Fruit fly (Drosophila melanogaster) whole organism, embryonic: Measurements from ENCODE around the gene TTLL15.

Source experiments
- Antp ChIP-seq: fragments of 200-800 bp; sonication (Bioruptor generic); optimal IDR thresholded peaks from 3 replicates; lab custom pipeline; 2016; ENCODE audit warnings: missing biosample characterization, missing genetic modification characterization
- Asciz ChIP-seq: fragments of 200-800 bp; sonication (Bioruptor generic); optimal IDR thresholded peaks from 2 replicates; lab custom pipeline; 2017; ENCODE audit warnings: missing biosample characterization, mild to moderate bottlenecking, missing genetic modification characterization, missing genetic modification reagents
- Atf-2 ChIP-seq: fragments of 200-800 bp; sonication (Bioruptor generic); optimal IDR thresholded peaks from 2 replicates; lab custom pipeline; 2016; ENCODE audit warnings: missing biosample characterization, missing genetic modification characterization
- Bgb ChIP-seq: fragments of 200-800 bp; sonication (Bioruptor generic); IDR thresholded peaks from 2 replicates; pipeline ENCODE4 v1.3.6; 2022; ENCODE audit warnings: missing biosample characterization, missing genetic modification characterization; ENCODE audit not compliant: partially characterized antibody
- CG10147 ChIP-seq: fragments of 200-800 bp; sonication (Bioruptor generic); optimal IDR thresholded peaks from 2 replicates; lab custom pipeline; 2019; ENCODE audit warnings: missing biosample characterization, mild to moderate bottlenecking, missing genetic modification characterization, moderate library complexity
- CG10366 ChIP-seq: fragments of 200-800 bp; sonication (Bioruptor generic); IDR thresholded peaks from 2 replicates; pipeline ENCODE4 v1.3.6; 2022; ENCODE audit warnings: missing biosample characterization, missing genetic modification characterization
- CG1233 ChIP-seq: fragments of 200-800 bp; sonication (Bioruptor generic); optimal IDR thresholded peaks from 4 replicates; lab custom pipeline; 2018; ENCODE audit warnings: missing biosample characterization, mild to moderate bottlenecking, missing genetic modification characterization
- CG12744 ChIP-seq: fragments of 200-800 bp; sonication (Bioruptor generic); optimal IDR thresholded peaks from 2 replicates; lab custom pipeline; 2016; ENCODE audit warnings: missing biosample characterization, missing genetic modification characterization
- CG14441 ChIP-seq: fragments of 200-800 bp; sonication (Bioruptor generic); IDR thresholded peaks from 2 replicates; pipeline ENCODE4 v1.3.6; 2022; ENCODE audit warnings: missing biosample characterization, missing genetic modification characterization
- CG15269 ChIP-seq: fragments of 200-800 bp; sonication (Bioruptor generic); optimal IDR thresholded peaks from 2 replicates; lab custom pipeline; 2018; ENCODE audit warnings: missing biosample characterization, mild to moderate bottlenecking, missing genetic modification characterization, moderate library complexity
- CG1529 ChIP-seq: fragments of 200-800 bp; sonication (Bioruptor generic); optimal IDR thresholded peaks from 3 replicates; lab custom pipeline; 2018; ENCODE audit warnings: missing biosample characterization, missing genetic modification characterization
- CG16863 ChIP-seq: fragments of 200-800 bp; sonication (Bioruptor generic); optimal IDR thresholded peaks from 3 replicates; lab custom pipeline; 2016; ENCODE audit warnings: missing biosample characterization, missing genetic modification characterization
- CG18011 ChIP-seq: fragments of 200-800 bp; sonication (Bioruptor generic); optimal IDR thresholded peaks from 2 replicates; lab custom pipeline; 2017; ENCODE audit warnings: missing biosample characterization, missing genetic modification characterization, mild to moderate bottlenecking, moderate library complexity, missing genotype
- CG2678 ChIP-seq: fragments of 200-800 bp; sonication (Bioruptor generic); optimal IDR thresholded peaks from 3 replicates; lab custom pipeline; 2019; ENCODE audit warnings: missing biosample characterization, mild to moderate bottlenecking, missing genetic modification characterization, moderate library complexity
- CG2889 ChIP-seq: fragments of 200-800 bp; sonication (Bioruptor generic); IDR thresholded peaks from 3 replicates; pipeline ENCODE4 v1.3.6; 2022; ENCODE audit warnings: missing biosample characterization, missing genetic modification characterization
- CG34224 ChIP-seq: fragments of 200-800 bp; sonication (Bioruptor generic); IDR thresholded peaks from 3 replicates; pipeline ENCODE4 v1.3.6; 2022; ENCODE audit warnings: missing biosample characterization, missing genetic modification characterization; ENCODE audit not compliant: partially characterized antibody
- CG3847 ChIP-seq: fragments of 200-800 bp; sonication (Bioruptor generic); IDR thresholded peaks from 2 replicates; pipeline ENCODE4 v1.3.6; 2022; ENCODE audit warnings: missing biosample characterization, missing genetic modification characterization
- CG4730 ChIP-seq: fragments of 200-800 bp; sonication (Bioruptor generic); IDR thresholded peaks from 2 replicates; pipeline ENCODE4 v1.3.6; 2022; ENCODE audit warnings: missing biosample characterization, missing genetic modification characterization
- CG5953 ChIP-seq: fragments of 200-800 bp; sonication (Bioruptor generic); IDR thresholded peaks from 2 replicates; pipeline ENCODE4 v1.3.6; 2022; ENCODE audit warnings: missing biosample characterization, missing genetic modification characterization
- CG6854 ChIP-seq: fragments of 200-800 bp; sonication (Bioruptor generic); optimal IDR thresholded peaks from 3 replicates; lab custom pipeline; 2017; ENCODE audit warnings: missing biosample characterization, mild to moderate bottlenecking, missing genetic modification characterization
- Chrac-16 ChIP-seq: fragments of 200-800 bp; sonication (Bioruptor generic); optimal IDR thresholded peaks from 3 replicates; lab custom pipeline; 2016; ENCODE audit warnings: missing biosample characterization, missing genetic modification characterization
- Dll ChIP-seq: fragments of 200-800 bp; sonication (Bioruptor generic); IDR thresholded peaks from 4 replicates; pipeline ENCODE4 v1.3.6; 2022; ENCODE audit warnings: missing biosample characterization, missing genetic modification characterization; ENCODE audit not compliant: partially characterized antibody
- E2f1 ChIP-seq: fragments of 200-800 bp; sonication (Bioruptor generic); IDR thresholded peaks from 2 replicates; pipeline ENCODE4 v1.3.6; 2022; ENCODE audit warnings: missing biosample characterization, missing genetic modification characterization
- ERR ChIP-seq: fragments of 200-800 bp; sonication (Bioruptor generic); optimal IDR thresholded peaks from 2 replicates; lab custom pipeline; 2016; ENCODE audit warnings: missing biosample characterization, missing genetic modification characterization
- HHEX ChIP-seq: fragments of 200-800 bp; sonication (Bioruptor generic); optimal IDR thresholded peaks from 3 replicates; lab custom pipeline; 2017; ENCODE audit warnings: missing biosample characterization, mild to moderate bottlenecking, missing genetic modification characterization, missing genetic modification reagents
- MTF-1 ChIP-seq: fragments of 200-800 bp; sonication (Bioruptor generic); optimal IDR thresholded peaks from 2 replicates; lab custom pipeline; 2018; ENCODE audit warnings: missing biosample characterization, mild to moderate bottlenecking, missing genetic modification characterization, borderline replicate concordance
- Mrtf ChIP-seq: fragments of 200-800 bp; sonication (Bioruptor generic); IDR thresholded peaks from 3 replicates; pipeline ENCODE4 v1.3.6; 2022; ENCODE audit warnings: missing biosample characterization, missing genetic modification characterization
- NK7.1 ChIP-seq: fragments of 200-800 bp; sonication (Bioruptor generic); optimal IDR thresholded peaks from 3 replicates; lab custom pipeline; 2016; ENCODE audit warnings: missing biosample characterization, missing genetic modification characterization
- Poxn ChIP-seq: fragments of 200-800 bp; sonication (Bioruptor generic); IDR thresholded peaks from 2 replicates; pipeline ENCODE4 v1.3.6; 2022; ENCODE audit warnings: missing biosample characterization, missing genetic modification characterization
- Rx ChIP-seq: fragments of 200-800 bp; sonication (Bioruptor generic); IDR thresholded peaks from 2 replicates; pipeline ENCODE4 v1.3.6; 2022; ENCODE audit warnings: missing biosample characterization, missing genetic modification characterization
- Side ChIP-seq: fragments of 200-800 bp; sonication (Bioruptor generic); optimal IDR thresholded peaks from 2 replicates; lab custom pipeline; 2016; ENCODE audit warnings: missing biosample characterization, missing genetic modification characterization
- Tbp ChIP-seq: fragments of >200 bp; optimal IDR thresholded peaks from 2 replicates; lab custom pipeline; 2018; ENCODE audit warnings: missing biosample characterization, missing genetic modification characterization
- Xrp1 ChIP-seq: fragments of 200-800 bp; sonication (Bioruptor generic); IDR thresholded peaks from 2 replicates; pipeline ENCODE4 v1.3.6; 2022; ENCODE audit warnings: missing biosample characterization, missing genetic modification characterization
- ato ChIP-seq: fragments of 200-800 bp; sonication (Bioruptor generic); IDR thresholded peaks from 2 replicates; pipeline ENCODE4 v1.3.6; 2022; ENCODE audit warnings: missing biosample characterization, missing genetic modification characterization; ENCODE audit not compliant: partially characterized antibody
- bab2 ChIP-seq: fragments of 200-800 bp; sonication (Bioruptor generic); optimal IDR thresholded peaks from 2 replicates; lab custom pipeline; 2016; ENCODE audit warnings: missing biosample characterization, missing genetic modification characterization
- bigmax ChIP-seq: fragments of 200-800 bp; sonication (Bioruptor generic); optimal IDR thresholded peaks from 2 replicates; lab custom pipeline; 2018; ENCODE audit warnings: missing biosample characterization, mild to moderate bottlenecking, missing genetic modification characterization
- cad ChIP-seq: fragments of >200 bp; optimal IDR thresholded peaks from 2 replicates; lab custom pipeline; 2017; ENCODE audit warnings: missing biosample characterization, missing genetic modification characterization
- gt ChIP-seq: fragments of 200-800 bp; sonication (Bioruptor generic); IDR thresholded peaks from 2 replicates; pipeline ENCODE4 v1.3.6; 2022; ENCODE audit warnings: missing biosample characterization, missing genetic modification characterization
- ham ChIP-seq: fragments of 200-800 bp; sonication (Bioruptor generic); IDR thresholded peaks from 2 replicates; pipeline ENCODE4 v1.3.6; 2022; ENCODE audit warnings: missing biosample characterization, missing genetic modification characterization
- hbn ChIP-seq: fragments of 200-800 bp; sonication (Bioruptor generic); IDR thresholded peaks from 2 replicates; pipeline ENCODE4 v1.3.6; 2022; ENCODE audit warnings: missing biosample characterization, missing genetic modification characterization; ENCODE audit not compliant: partially characterized antibody
- kni ChIP-seq: fragments of 200-800 bp; sonication (Bioruptor generic); optimal IDR thresholded peaks from 3 replicates; lab custom pipeline; 2017; ENCODE audit warnings: mild to moderate bottlenecking, missing biosample characterization, missing genetic modification reagents, missing genetic modification characterization
- lbe ChIP-seq: fragments of 200-800 bp; sonication (Bioruptor generic); optimal IDR thresholded peaks from 2 replicates; lab custom pipeline; 2016; ENCODE audit warnings: missing biosample characterization, mild to moderate bottlenecking, missing genetic modification characterization
- nau ChIP-seq: fragments of 200-800 bp; sonication (Bioruptor generic); optimal IDR thresholded peaks from 3 replicates; lab custom pipeline; 2017; ENCODE audit warnings: missing biosample characterization, mild to moderate bottlenecking, missing genetic modification characterization, missing genetic modification reagents
- odd ChIP-seq: fragments of 200-800 bp; sonication (Bioruptor generic); optimal IDR thresholded peaks from 2 replicates; lab custom pipeline; 2017; ENCODE audit warnings: missing biosample characterization, mild to moderate bottlenecking, missing genetic modification characterization
- phol ChIP-seq: fragments of 200-800 bp; sonication (Bioruptor generic); optimal IDR thresholded peaks from 3 replicates; lab custom pipeline; 2018; ENCODE audit warnings: missing biosample characterization, mild to moderate bottlenecking, missing genetic modification characterization, moderate library complexity
- slp2 ChIP-seq: fragments of 200-800 bp; sonication (Bioruptor generic); optimal IDR thresholded peaks from 2 replicates; lab custom pipeline; 2016; ENCODE audit warnings: missing biosample characterization, missing genetic modification characterization
- ssp ChIP-seq: fragments of 200-800 bp; sonication (Bioruptor generic); IDR thresholded peaks from 2 replicates; pipeline ENCODE4 v1.3.6; 2022; ENCODE audit warnings: missing biosample characterization, missing genetic modification characterization
- stc ChIP-seq: fragments of 200-800 bp; sonication (Bioruptor generic); IDR thresholded peaks from 2 replicates; pipeline ENCODE4 v1.3.6; 2022; ENCODE audit warnings: missing biosample characterization, missing genetic modification characterization
- ttk ChIP-seq: fragments of 200-800 bp; sonication (Bioruptor generic); IDR thresholded peaks from 2 replicates; pipeline ENCODE4 v2.1.2; 2022; ENCODE audit warnings: missing biosample characterization, missing genetic modification characterization
- unpg ChIP-seq: fragments of 200-800 bp; sonication (Bioruptor generic); optimal IDR thresholded peaks from 3 replicates; lab custom pipeline; 2018; ENCODE audit warnings: missing biosample characterization, mild to moderate bottlenecking, missing genetic modification characterization, moderate library complexity
- z ChIP-seq: fragments of 200-800 bp; sonication (Bioruptor generic); IDR thresholded peaks from 3 replicates; pipeline ENCODE4 v1.3.6; 2022; ENCODE audit warnings: missing biosample characterization, missing genetic modification characterization

TTLL15 gene

dm6 chr3R:10784058-10784499 is 31.0 kb upstream of the TTLL15 start, which contains the start of the genes mRpL37 and Rbp1 (continued):
- peak; percentile 54 for TF ChIP-seq CG10366 (GFP tag; lab: Robert Waterston, UW)
- peak; percentile 45; the same call in 1 of the 2 replicates for TF ChIP-seq Xrp1 (GFP tag; lab: Robert Waterston, UW)
- TF ChIP-seq CG14441 (GFP tag; lab: Robert Waterston, UW) = peak; percentile 56; the same call in 1 of the 2 replicates
- TF ChIP-seq CG3847 = peak; percentile 85
- TF ChIP-seq CG2889 (GFP tag; lab: Robert Waterston, UW) = no peak
- peak; percentile 11; the same call in 1 of the 2 replicates for TF ChIP-seq gt (GFP tag; lab: Robert Waterston, UW)
- TF ChIP-seq MTF-1 (GFP tag; lab: Kevin White, UChicago) = no peak
- TF ChIP-seq Tbp (GFP tag; lab: Kevin White, UChicago) = no peak
- TF ChIP-seq unpg (GFP tag; lab: Kevin White, UChicago) = peak; percentile 69
- TF ChIP-seq HHEX (GFP tag; lab: Kevin White, UChicago) = peak; percentile 51
- TF ChIP-seq CG10147 (GFP tag; lab: Kevin White, UChicago) = peak; percentile 86
- peak; percentile 89 for TF ChIP-seq phol (tag; lab: Kevin White, UChicago)
- peak; percentile 68; the same call in 1 of the 2 replicates for TF ChIP-seq E2f1 (GFP tag; lab: Robert Waterston, UW)
- TF ChIP-seq stc = no peak
- TF ChIP-seq Dll (GFP tag; lab: Robert Waterston, UW) = peak; percentile 97
- TF ChIP-seq odd (GFP tag; lab: Kevin White, UChicago) = no peak
- TF ChIP-seq cad (GFP tag; lab: Kevin White, UChicago) = no peak
- TF ChIP-seq Asciz (GFP tag; lab: Kevin White, UChicago) = no peak
- TF ChIP-seq Side = no peak
- TF ChIP-seq CG4730 (GFP tag; lab: Robert Waterston, UW) = peak; percentile 69
- peak; percentile 48 for TF ChIP-seq Atf-2 (GFP tag; lab: Kevin White, UChicago)
- TF ChIP-seq lbe (GFP tag; lab: Kevin White, UChicago) = no peak
- peak; percentile 83 for TF ChIP-seq Chrac-16 (GFP tag; lab: Kevin White, UChicago)
- TF ChIP-seq Antp (GFP tag; lab: Kevin White, UChicago) = peak; percentile 61
- peak; percentile 80 for TF ChIP-seq ssp
- peak; percentile 79 for TF ChIP-seq Bgb
- TF ChIP-seq ham (GFP tag; lab: Robert Waterston, UW) = no peak
- TF ChIP-seq ERR (GFP tag; lab: Kevin White, UChicago) = no peak
- TF ChIP-seq kni (GFP tag; lab: Kevin White, UChicago) = no peak
- TF ChIP-seq Mrtf (GFP tag; lab: Robert Waterston, UW) = peak; percentile 64; the same call in 1 of the 3 replicates
- no peak for TF ChIP-seq nau (GFP tag; lab: Kevin White, UChicago)
- TF ChIP-seq Poxn = no peak
- TF ChIP-seq CG5953 = no peak
- TF ChIP-seq bigmax (GFP tag; lab: Kevin White, UChicago) = no peak
- TF ChIP-seq Rx (GFP tag; lab: Robert Waterston, UW) = no peak; the same call in 1 of the 2 replicates
- no peak for TF ChIP-seq CG15269 (tag; lab: Kevin White, UChicago)
- TF ChIP-seq CG1529 (GFP tag; lab: Kevin White, UChicago) = peak; percentile 24
- peak; percentile 30; the same call in 1 of the 2 replicates for TF ChIP-seq ato
- TF ChIP-seq CG18011 (GFP tag; lab: Kevin White, UChicago) = peak; percentile 55
- peak; percentile 21 for TF ChIP-seq slp2
- TF ChIP-seq NK7.1 (GFP tag; lab: Kevin White, UChicago) = no peak
- peak; percentile 82 for TF ChIP-seq CG2678 (tag; lab: Kevin White, UChicago)
- peak; percentile 60 for TF ChIP-seq bab2 (GFP tag; lab: Kevin White, UChicago)
- TF ChIP-seq CG6854 (GFP tag; lab: Kevin White, UChicago) = no peak
- peak; percentile 23 for TF ChIP-seq CG16863
- peak; percentile 63 for TF ChIP-seq ttk (GFP tag; lab: Robert Waterston, UW)
- TF ChIP-seq z = no peak
- no peak for TF ChIP-seq CG12744 (GFP tag; lab: Kevin White, UChicago)
- peak; percentile 79 for TF ChIP-seq CG34224 (GFP tag; lab: Robert Waterston, UW)
- TF ChIP-seq CG1233 (GFP tag; lab: Kevin White, UChicago) = peak; percentile 73
- TF ChIP-seq hbn (GFP tag; lab: Robert Waterston, UW) = peak; percentile 78
